Worm (Caenorhabditis elegans): ENCODE data around the gene Y56A3A.7.

Gene Y56A3A.7

ce11 chrIII:11946062-11946749 is 613 bp downstream of the Y56A3A.7 start (continued):
- TF ChIP-seq pbrm-1 (GFP tag; IDR thresholded peaks at IDR 0.05), result peak; percentile 72
- TF ChIP-seq sea-2 (GFP tag; IDR thresholded peaks at IDR 0.05), result no peak
- TF ChIP-seq B0261.1 (tag; optimal IDR thresholded peaks at IDR 0.05), result peak; percentile 20
- TF ChIP-seq F33H1.4 (GFP tag; IDR thresholded peaks at IDR 0.05), result peak; percentile 66
- peak; percentile 43 for TF ChIP-seq akir-1 (GFP tag; optimal IDR thresholded peaks at IDR 0.05)
- TF ChIP-seq ceh-79 (tag; optimal IDR thresholded peaks at IDR 0.05), result peak; percentile 7
- no peak for TF ChIP-seq sdz-38 (tag; optimal IDR thresholded peaks at IDR 0.05)
- peak; percentile 77 for TF ChIP-seq K11D2.4 (GFP tag; IDR thresholded peaks at IDR 0.05)
- peak; percentile 37 for TF ChIP-seq madf-8 (GFP tag; conservative IDR thresholded peaks at IDR 0.05)
- peak; percentile 12 for TF ChIP-seq efl-1 (GFP tag; optimal IDR thresholded peaks at IDR 0.05)
- 0 out of 2 replicates have a peak, but pooled peaks have one; percentile 43 for TF ChIP-seq B0019.2 (GFP tag; conservative IDR thresholded peaks at IDR 0.05)
- peak; percentile 37 for TF ChIP-seq xnd-1 (tag; optimal IDR thresholded peaks at IDR 0.05)
- no peak for TF ChIP-seq nhr-80 (tag; optimal IDR thresholded peaks at IDR 0.05)
- TF ChIP-seq egl-18 (GFP tag; IDR thresholded peaks at IDR 0.05), result 0 out of 2 replicates have a peak, but pooled peaks have one; percentile 57
- TF ChIP-seq B0336.3 (GFP tag; IDR thresholded peaks at IDR 0.05), result peak; percentile 80
- no peak for TF ChIP-seq attf-3 (GFP tag; conservative IDR thresholded peaks at IDR 0.05)
- TF ChIP-seq F52B5.7 (tag; optimal IDR thresholded peaks at IDR 0.05), result peak; percentile 5
- peak; percentile 57; the same call in 1 of the 2 replicates for TF ChIP-seq ceh-100 (GFP tag; IDR thresholded peaks at IDR 0.05)
- TF ChIP-seq ama-1 (optimal IDR thresholded peaks at IDR 0.05), result no peak
- no peak for TF ChIP-seq ama-1 (GFP tag; optimal IDR thresholded peaks at IDR 0.05)
- TF ChIP-seq zfh-2 (GFP tag; conservative IDR thresholded peaks at IDR 0.05), result peak; percentile 58; the same call in 1 of the 2 replicates
- peak in 1 of 3 experiments; percentile 78 for TF ChIP-seq lin-35 (GFP tag; optimal IDR thresholded peaks at IDR 0.05)
- no peak for TF ChIP-seq nhr-120 (GFP tag; IDR thresholded peaks at IDR 0.05)
- TF ChIP-seq C06A6.2 (GFP tag; conservative IDR thresholded peaks at IDR 0.05), result 0 out of 2 replicates have a peak, but pooled peaks have one; percentile 26
- TF ChIP-seq ztf-25 (GFP tag; IDR thresholded peaks at IDR 0.05), result no peak; the same call in 1 of the 2 replicates
- no peak for TF ChIP-seq snpc-1.3 (tag; optimal IDR thresholded peaks at IDR 0.05; ENCODE audit: insufficient read depth)
- no peak for TF ChIP-seq ztf-28 (GFP tag; IDR thresholded peaks at IDR 0.05)
- 0 out of 2 replicates have a peak, but pooled peaks have one; percentile 46 for TF ChIP-seq ztf-6 (GFP tag; IDR thresholded peaks at IDR 0.05)
- no peak for TF ChIP-seq T07F8.4 (tag; optimal IDR thresholded peaks at IDR 0.05)
- TF ChIP-seq fkh-3 (tag; optimal IDR thresholded peaks at IDR 0.05), result no peak
- no peak for TF ChIP-seq snpc-1.1 (tag; optimal IDR thresholded peaks at IDR 0.05; ENCODE audit: insufficient read depth)
- TF ChIP-seq F57A8.1 (GFP tag; optimal IDR thresholded peaks at IDR 0.05), result no peak
- 0 out of 2 replicates have a peak, but pooled peaks have one; percentile 17 for TF ChIP-seq egrh-3 (GFP tag; IDR thresholded peaks at IDR 0.05)
- TF ChIP-seq bed-2 (GFP tag; IDR thresholded peaks at IDR 0.05), result peak; percentile 35; the same call in 1 of the 2 replicates
- TF ChIP-seq mel-28 (tag; optimal IDR thresholded peaks at IDR 0.05; ENCODE audit: borderline replicate concordance), result no peak
- TF ChIP-seq chd-7 (tag; optimal IDR thresholded peaks at IDR 0.05), result peak; percentile 46
- TF ChIP-seq F55B11.4 (tag; optimal IDR thresholded peaks at IDR 0.05; ENCODE audit: borderline replicate concordance, insufficient read depth), result no peak
- TF ChIP-seq lsl-1 (GFP tag; optimal IDR thresholded peaks at IDR 0.05), result peak; percentile 49
- peak; percentile 6 for TF ChIP-seq gei-17 (GFP tag; optimal IDR thresholded peaks at IDR 0.05)
- TF ChIP-seq F22D6.2 (tag; optimal IDR thresholded peaks at IDR 0.05), result peak; percentile 49
- TF ChIP-seq aptf-2 (GFP tag; conservative IDR thresholded peaks at IDR 0.05), result 0 out of 2 replicates have a peak, but pooled peaks have one; percentile 30
- TF ChIP-seq nhr-179 (tag; optimal IDR thresholded peaks at IDR 0.05), result no peak
- TF ChIP-seq hrde-1 (tag; optimal IDR thresholded peaks at IDR 0.05; ENCODE audit: borderline replicate concordance), result peak; percentile 47
- no peak for TF ChIP-seq Y79H2A.3 (GFP tag; conservative IDR thresholded peaks at IDR 0.05)
- TF ChIP-seq attf-6 (GFP tag; IDR thresholded peaks at IDR 0.05), result 0 out of 2 replicates have a peak, but pooled peaks have one; percentile 34
- TF ChIP-seq him-1 (tag; optimal IDR thresholded peaks at IDR 0.05), result peak; percentile 51
- TF ChIP-seq repo-1 (tag; optimal IDR thresholded peaks at IDR 0.05), result no peak
